Worm (Caenorhabditis elegans): ENCODE measurements around the gene clc-21.

- TF ChIP-seq zag-1 (tag; optimal IDR thresholded peaks at IDR 0.05), result no peak
- TF ChIP-seq elt-1 (tag; optimal IDR thresholded peaks at IDR 0.05), result no peak
- TF ChIP-seq nhr-12 (tag; optimal IDR thresholded peaks at IDR 0.05), result no peak
- TF ChIP-seq pha-4 (tag; optimal IDR thresholded peaks at IDR 0.05), result no peak
- no peak for TF ChIP-seq ZK546.5 (tag; optimal IDR thresholded peaks at IDR 0.05)
- no peak for TF ChIP-seq lin-39 (tag; optimal IDR thresholded peaks at IDR 0.05)
- TF ChIP-seq ztf-4 (tag; optimal IDR thresholded peaks at IDR 0.05), result no peak
- no peak for TF ChIP-seq fos-1 (tag; optimal IDR thresholded peaks at IDR 0.05)
- no peak for TF ChIP-seq R02D3.7 (tag; optimal IDR thresholded peaks at IDR 0.05)
- TF ChIP-seq egl-27 (tag; optimal IDR thresholded peaks at IDR 0.05), result no peak
Observed at ce11 chrV:17467881-17468280, 50.9 kb downstream of the clc-21 start.

Data from whole organism, L3 larva.